Fruit fly (Drosophila melanogaster): Measurements from ENCODE around the gene LysP.
A peak's percentile ranks its signal among the peaks of the same experiment; 100 is the strongest.

LysP gene

DNA sequence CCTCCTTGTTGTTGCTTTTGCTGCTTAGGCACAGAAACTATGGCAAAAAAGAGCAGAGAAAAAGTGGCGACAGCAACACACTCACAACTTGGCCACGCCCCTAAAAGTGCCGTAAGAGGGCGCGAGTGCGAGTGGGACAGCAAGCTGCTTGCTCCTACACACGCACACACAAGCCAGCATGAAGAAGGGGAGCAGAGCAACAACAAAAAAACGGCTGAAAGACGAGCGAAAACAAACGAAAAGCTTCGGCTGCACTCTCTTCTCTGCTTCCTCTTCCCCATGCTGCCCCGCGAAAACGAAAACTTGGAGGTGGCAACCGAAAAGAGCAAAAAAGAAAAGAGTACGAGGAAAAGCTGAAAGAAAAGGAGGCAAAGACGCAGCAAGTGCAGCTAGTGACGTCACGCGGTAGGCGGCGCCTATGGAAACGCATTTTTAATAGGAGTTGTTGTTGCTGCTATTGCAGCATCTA, 40.3 kb downstream of the LysP start (continued):
- peak; percentile 26 for TF ChIP-seq CG6792 (GFP tag; optimal IDR thresholded peaks at IDR 0.05)
- TF ChIP-seq fd85E (GFP tag; optimal IDR thresholded peaks at IDR 0.05): no peak
- TF ChIP-seq Ets96B (tag; optimal IDR thresholded peaks at IDR 0.05): peak; percentile 71
- no peak for TF ChIP-seq Sox15 (GFP tag; optimal IDR thresholded peaks at IDR 0.05)
- peak; percentile 10 for TF ChIP-seq esn (GFP tag; optimal IDR thresholded peaks at IDR 0.05)
- TF ChIP-seq CG3919 (GFP tag; optimal IDR thresholded peaks at IDR 0.05): peak; percentile 57
- TF ChIP-seq acj6 (GFP tag; optimal IDR thresholded peaks at IDR 0.05): no peak
- peak; percentile 68 for TF ChIP-seq Eip78C (GFP tag)

- no peak for TF ChIP-seq Ets21C (GFP tag; optimal IDR thresholded peaks at IDR 0.05)
- TF ChIP-seq CG8319 (GFP tag; optimal IDR thresholded peaks at IDR 0.05): no peak
- peak; percentile 67; the same call in 2 of the 3 replicates for TF ChIP-seq CG6163 (GFP tag; IDR thresholded peaks at IDR 0.05)
- TF ChIP-seq Sox14 (GFP tag; optimal IDR thresholded peaks at IDR 0.05): peak; percentile 39
- no peak for TF ChIP-seq CG6276 (GFP tag; optimal IDR thresholded peaks at IDR 0.05)
- no peak for TF ChIP-seq CG11762 (GFP tag; optimal IDR thresholded peaks at IDR 0.05; ENCODE audit: insufficient read depth)
- TF ChIP-seq Sox102F (GFP tag; optimal IDR thresholded peaks at IDR 0.05): no peak
- no peak for TF ChIP-seq CG32006 (GFP tag; optimal IDR thresholded peaks at IDR 0.05)
- 0 out of 2 replicates have a peak, but pooled peaks have one; percentile 23 for TF ChIP-seq CG15336 (GFP tag; IDR thresholded peaks at IDR 0.05)
- no peak for TF ChIP-seq lz (GFP tag; optimal IDR thresholded peaks at IDR 0.05)
- TF ChIP-seq topi (GFP tag; optimal IDR thresholded peaks at IDR 0.05): no peak
- no peak for TF ChIP-seq CG4318 (GFP tag; optimal IDR thresholded peaks at IDR 0.05)
- peak; percentile 68 for TF ChIP-seq dsx (GFP tag; optimal IDR thresholded peaks at IDR 0.05; ENCODE audit: poor library complexity, severe bottlenecking)
- peak; percentile 39; the same call in 1 of the 3 replicates for TF ChIP-seq eg (GFP tag; IDR thresholded peaks at IDR 0.05)
- peak; percentile 50 for TF ChIP-seq fkh (GFP tag; optimal IDR thresholded peaks at IDR 0.05)
- TF ChIP-seq esn (GFP tag; optimal IDR thresholded peaks at IDR 0.05): peak; percentile 32
- TF ChIP-seq Hr4 (GFP tag; optimal IDR thresholded peaks at IDR 0.05): no peak
These were observed 41.4 kb downstream of the LysP start, which contains the start of gene bab2 for dm6 chr3L:1177085-1177484. Gene bab2 (minus strand): TSS chr3L:1177276.

- no peak for TF ChIP-seq Hr39 (GFP tag; optimal IDR thresholded peaks at IDR 0.05)
- no peak for TF ChIP-seq CG10631 (GFP tag; optimal IDR thresholded peaks at IDR 0.05)
- peak; percentile 53 for TF ChIP-seq svp (GFP tag)
- TF ChIP-seq eg (GFP tag; IDR thresholded peaks at IDR 0.05): no peak
- TF ChIP-seq Met (GFP tag; optimal IDR thresholded peaks at IDR 0.05): no peak
- no peak for TF ChIP-seq CG6276 (GFP tag; optimal IDR thresholded peaks at IDR 0.05)
- no peak for TF ChIP-seq CG1621 (tag; optimal IDR thresholded peaks at IDR 0.05)
- TF ChIP-seq CG6163 (GFP tag; IDR thresholded peaks at IDR 0.05): 0 out of 3 replicates have a peak, but pooled peaks have one; percentile 27
These were observed 42.0 kb downstream of the LysP start for dm6 chr3L:1176515-1176914.

dm6 chr3L:1172858-1173257, 45.6 kb downstream of the LysP start:
- no peak for TF ChIP-seq fd59A (GFP tag; optimal IDR thresholded peaks at IDR 0.05)
- no peak for TF ChIP-seq fd85E (GFP tag; optimal IDR thresholded peaks at IDR 0.05)
- no peak for TF ChIP-seq CG8632 (GFP tag; optimal IDR thresholded peaks at IDR 0.05)
- no peak for TF ChIP-seq CG6854 (GFP tag; optimal IDR thresholded peaks at IDR 0.05)
- no peak for TF ChIP-seq CG6163 (GFP tag; IDR thresholded peaks at IDR 0.05)
- no peak for TF ChIP-seq CG10631 (GFP tag; optimal IDR thresholded peaks at IDR 0.05)
- TF ChIP-seq salr (GFP tag; optimal IDR thresholded peaks at IDR 0.05): no peak
- no peak for TF ChIP-seq CG6276 (GFP tag; optimal IDR thresholded peaks at IDR 0.05)
- no peak for TF ChIP-seq CG15336 (GFP tag; IDR thresholded peaks at IDR 0.05)
- no peak for TF ChIP-seq OdsH (GFP tag; optimal IDR thresholded peaks at IDR 0.05)

DNA sequence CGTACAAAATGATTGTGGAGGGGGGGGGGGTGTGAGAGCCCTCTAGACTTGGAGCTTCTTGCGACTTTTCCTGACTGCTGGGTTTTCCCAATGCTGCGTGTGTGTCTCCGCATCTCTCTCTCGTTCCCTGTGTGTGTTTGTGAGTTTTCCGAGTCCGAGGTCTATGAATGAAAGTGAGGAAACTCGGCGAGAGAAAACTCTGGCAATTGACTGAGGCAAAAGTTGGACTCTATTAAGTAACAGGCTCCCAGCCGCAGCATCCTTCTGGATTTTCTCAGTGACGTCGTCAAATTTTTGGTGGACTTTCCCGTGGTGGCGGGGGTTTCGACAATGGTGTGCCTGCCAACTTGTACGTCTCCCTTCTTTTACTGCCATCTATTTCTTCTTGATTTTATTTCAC, 47.9 kb downstream of the LysP start:
- TF ChIP-seq Hr4 (GFP tag; optimal IDR thresholded peaks at IDR 0.05) (no peak), CG1621 (tag; optimal IDR thresholded peaks at IDR 0.05) (no peak), dac (GFP tag; optimal IDR thresholded peaks at IDR 0.05) (no peak), Sox102F (GFP tag; optimal IDR thresholded peaks at IDR 0.05) (no peak), CG11762 (GFP tag; optimal IDR thresholded peaks at IDR 0.05; ENCODE audit: insufficient read depth) (no peak), fd59A (GFP tag; optimal IDR thresholded peaks at IDR 0.05) (no peak), Ets21C (GFP tag; optimal IDR thresholded peaks at IDR 0.05) (no peak), Blimp-1 (GFP tag; optimal IDR thresholded peaks at IDR 0.05) (no peak), CG10669 (GFP tag; optimal IDR thresholded peaks at IDR 0.05) (no peak), Eip93F (GFP tag; optimal IDR thresholded peaks at IDR 0.05) (no peak), Smox (GFP tag; optimal IDR thresholded peaks at IDR 0.05) (no peak), Met (GFP tag; optimal IDR thresholded peaks at IDR 0.05) (no peak), CG6792 (GFP tag; optimal IDR thresholded peaks at IDR 0.05) (no peak), CG4318 (GFP tag; optimal IDR thresholded peaks at IDR 0.05) (no peak)
